Worm (Caenorhabditis elegans) whole organism, L4/young adult: ENCODE data around the gene dao-6.

Source experiments
- W03F9.2 ChIP-seq: fragments of 150-350 bp; optimal IDR thresholded peaks from 2 replicates; lab custom pipeline; 2014; ENCODE audit warnings: missing biosample characterization, missing genetic modification characterization
- dao-5 ChIP-seq: sonication (generic microtip); optimal IDR thresholded peaks from 2 replicates; lab custom pipeline; 2016; ENCODE audit warnings: missing genotype, missing genetic modification characterization, moderate library complexity, missing compliant biosample characterization
- him-1 ChIP-seq: sonication (generic microtip); optimal IDR thresholded peaks from 2 replicates; lab custom pipeline; 2016; ENCODE audit warnings: missing genotype, missing genetic modification reagents, missing genetic modification characterization, missing compliant biosample characterization

Gene dao-6

ce11 chrIII:9743239-9743638 is 7.2 kb upstream of the dao-6 start, which contains the start of gene T05G5.1:
TSS of gene T05G5.1 (minus strand) at chrIII:9743339.
- TF ChIP-seq dao-5 (tag; lab: Kevin White, UChicago) (no peak), W03F9.2 (tag; lab: Kevin White, UChicago) (no peak), him-1 (no peak)

- TF ChIP-seq him-1 (no peak), W03F9.2 (tag; lab: Kevin White, UChicago) (no peak), dao-5 (tag; lab: Kevin White, UChicago) (no peak)
Observed at ce11 chrIII:9741985-9742384, 6.0 kb upstream of the dao-6 start.

- TF ChIP-seq W03F9.2 (tag; lab: Kevin White, UChicago), result no peak
- TF ChIP-seq him-1, result no peak
- no peak for TF ChIP-seq dao-5 (tag; lab: Kevin White, UChicago)
Observed at ce11 chrIII:9740663-9741062, 4.7 kb upstream of the dao-6 start.

ce11 chrIII:9738954-9739353 is 3.0 kb upstream of the dao-6 start, which contains the start of gene hlh-4:
TSS of gene hlh-4 (minus strand) at chrIII:9739054.
- no peak for TF ChIP-seq dao-5 (tag; lab: Kevin White, UChicago)
- TF ChIP-seq him-1, result no peak
- no peak for TF ChIP-seq W03F9.2 (tag; lab: Kevin White, UChicago)

- TF ChIP-seq dao-5 (tag; lab: Kevin White, UChicago) (no peak), him-1 (no peak), W03F9.2 (tag; lab: Kevin White, UChicago) (no peak)
Observed at ce11 chrIII:9734030-9734429, 2.0 kb downstream of the dao-6 start.

ce11 chrIII:9733333-9733732 is 2.7 kb downstream of the dao-6 start:
- TF ChIP-seq W03F9.2 (tag; lab: Kevin White, UChicago), result no peak
- TF ChIP-seq him-1, result no peak
- TF ChIP-seq dao-5 (tag; lab: Kevin White, UChicago), result no peak

ce11 chrIII:9731313-9731912 is 4.6 kb downstream of the dao-6 start:
- TF ChIP-seq dao-5 (tag; lab: Kevin White, UChicago) (no peak), W03F9.2 (tag; lab: Kevin White, UChicago) (no peak), him-1 (no peak)

ce11 chrIII:9730407-9730806 is 5.6 kb downstream of the dao-6 start:
- TF ChIP-seq him-1 (no peak), W03F9.2 (tag; lab: Kevin White, UChicago) (no peak), dao-5 (tag; lab: Kevin White, UChicago) (no peak)

ce11 chrIII:9727439-9727838 is 8.6 kb downstream of the dao-6 start, which contains the start of gene C07A9.12:
TSS of gene C07A9.12 (minus strand) at chrIII:9727539.
- TF ChIP-seq W03F9.2 (tag; lab: Kevin White, UChicago) (no peak), dao-5 (tag; lab: Kevin White, UChicago) (no peak), him-1 (no peak)

- no peak for TF ChIP-seq W03F9.2 (tag; lab: Kevin White, UChicago)
- no peak for TF ChIP-seq him-1
Observed at ce11 chrIII:9725114-9725513, 10.9 kb downstream of the dao-6 start, which contains the start of gene clec-162. TSS of gene clec-162 (minus strand) at chrIII:9725214.

ce11 chrIII:9721991-9722390 is 14.0 kb downstream of the dao-6 start:
- no peak for TF ChIP-seq W03F9.2 (tag; lab: Kevin White, UChicago)
- no peak for TF ChIP-seq him-1
- TF ChIP-seq dao-5 (tag; lab: Kevin White, UChicago), result no peak

- TF ChIP-seq W03F9.2 (tag; lab: Kevin White, UChicago) (no peak), him-1 (no peak), dao-5 (tag; lab: Kevin White, UChicago) (no peak)
Observed at ce11 chrIII:9720191-9720590, 15.8 kb downstream of the dao-6 start, which contains the start of gene ncx-7. TSS of gene ncx-7 (minus strand) at chrIII:9720291.

ce11 chrIII:9717243-9717642 is 18.8 kb downstream of the dao-6 start:
- peak; percentile 32 for TF ChIP-seq W03F9.2 (tag; lab: Kevin White, UChicago)
- TF ChIP-seq dao-5 (tag; lab: Kevin White, UChicago), result peak; percentile 32
- no peak for TF ChIP-seq him-1

ce11 chrIII:9714731-9715130 is 21.3 kb downstream of the dao-6 start:
- TF ChIP-seq dao-5 (tag; lab: Kevin White, UChicago) (no peak), W03F9.2 (tag; lab: Kevin White, UChicago) (no peak), him-1 (no peak)

- TF ChIP-seq dao-5 (tag; lab: Kevin White, UChicago) (no peak), him-1 (no peak), W03F9.2 (tag; lab: Kevin White, UChicago) (no peak)
Observed at ce11 chrIII:9713862-9714261, 22.1 kb downstream of the dao-6 start, which contains the start of gene ncx-6. TSS of gene ncx-6 (minus strand) at chrIII:9713949.
